Worm (Caenorhabditis elegans) whole organism, L3 larva: ENCODE results near the gene str-231.

ENCODE experiments used
- ZK546.5 ChIP-seq: sonication (generic microtip); optimal IDR thresholded peaks from 2 replicates; lab custom pipeline; 2017; ENCODE audit warnings: missing biosample characterization, missing genetic modification characterization
- aly-2 ChIP-seq: fragments of 150-350 bp; optimal IDR thresholded peaks from 2 replicates; lab custom pipeline; 2014; ENCODE audit warnings: missing biosample characterization, missing genetic modification characterization
- ceh-16 ChIP-seq: sonication (generic microtip); optimal IDR thresholded peaks from 2 replicates; lab custom pipeline; 2017; ENCODE audit warnings: missing biosample characterization, missing genetic modification characterization
- ceh-9 ChIP-seq: sonication (generic microtip); optimal IDR thresholded peaks from 2 replicates; lab custom pipeline; 2018; ENCODE audit warnings: missing biosample characterization, missing genetic modification characterization
- daf-12 ChIP-seq: fragments of 150-350 bp; optimal IDR thresholded peaks from 2 replicates; lab custom pipeline; 2014; ENCODE audit warnings: missing biosample characterization, missing genetic modification reagents, missing genetic modification characterization
- egl-27 ChIP-seq: sonication (generic microtip); optimal IDR thresholded peaks from 4 replicates; lab custom pipeline; 2017; ENCODE audit warnings: missing biosample characterization, missing genetic modification reagents, missing genetic modification characterization
- elt-1 ChIP-seq: fragments of 150-350 bp; optimal IDR thresholded peaks from 2 replicates; lab custom pipeline; 2014; ENCODE audit warnings: missing biosample characterization, missing genetic modification characterization
- elt-2 ChIP-seq: sonication (generic microtip); optimal IDR thresholded peaks from 2 replicates; lab custom pipeline; 2016; ENCODE audit warnings: missing genetic modification reagents, mild to moderate bottlenecking, missing genetic modification characterization, missing compliant biosample characterization
- elt-3 ChIP-seq, 3 experiments: fragments of 150-350 bp in 1 of 3; sonication (generic microtip) in 2 of 3; optimal IDR thresholded peaks; 2 replicates in 2 of 3; 4 replicates in 1 of 3; lab custom pipeline; 2014 to 2017; ENCODE audit warnings: missing biosample characterization in 3 of 3, missing genetic modification characterization in 3 of 3
- eor-1 ChIP-seq, 2 experiments: fragments of 150-350 bp; optimal IDR thresholded peaks; 2 replicates each; lab custom pipeline; 2014 to 2018; ENCODE audit warnings: missing biosample characterization in 2 of 2, missing genetic modification characterization in 2 of 2
- fkh-10 ChIP-seq: sonication (generic microtip); optimal IDR thresholded peaks from 2 replicates; lab custom pipeline; 2017; ENCODE audit warnings: missing biosample characterization, missing genetic modification reagents, missing genetic modification characterization
- fkh-2 ChIP-seq: fragments of 150-350 bp; optimal IDR thresholded peaks from 2 replicates; lab custom pipeline; 2014; ENCODE audit warnings: missing biosample characterization, missing genetic modification reagents, missing genetic modification characterization
- fos-1 ChIP-seq: fragments of 150-350 bp; optimal IDR thresholded peaks from 2 replicates; lab custom pipeline; 2014; ENCODE audit warnings: missing biosample characterization, missing genetic modification characterization
- hmg-11 ChIP-seq: sonication (generic microtip); optimal IDR thresholded peaks from 2 replicates; lab custom pipeline; 2016; ENCODE audit warnings: missing genetic modification characterization, missing compliant biosample characterization
- jun-1 ChIP-seq: fragments of 150-350 bp; optimal IDR thresholded peaks from 2 replicates; lab custom pipeline; 2014; ENCODE audit warnings: missing biosample characterization, missing genetic modification reagents, missing genetic modification characterization
- lin-15B ChIP-seq: fragments of 150-350 bp; optimal IDR thresholded peaks from 2 replicates; lab custom pipeline; 2014; ENCODE audit warnings: missing biosample characterization, missing genetic modification characterization
- lin-39 ChIP-seq: fragments of 150-350 bp; optimal IDR thresholded peaks from 2 replicates; lab custom pipeline; 2018; ENCODE audit warnings: missing biosample characterization, missing genetic modification reagents, missing genetic modification characterization
- lsy-12 ChIP-seq: sonication (generic microtip); optimal IDR thresholded peaks from 2 replicates; lab custom pipeline; 2016; ENCODE audit warnings: mild to moderate bottlenecking, missing genetic modification characterization, missing compliant biosample characterization
- mdl-1 ChIP-seq: fragments of 150-350 bp; optimal IDR thresholded peaks from 2 replicates; lab custom pipeline; 2014; ENCODE audit warnings: missing biosample characterization, missing genetic modification characterization
- mml-1 ChIP-seq: fragments of 150-350 bp; sonication (generic microtip); optimal IDR thresholded peaks from 3 replicates; lab custom pipeline; 2014; ENCODE audit warnings: missing biosample characterization, missing genetic modification characterization
- nfya-1 ChIP-seq: sonication (generic microtip); optimal IDR thresholded peaks from 2 replicates; lab custom pipeline; 2017; ENCODE audit warnings: missing genetic modification characterization, mild to moderate bottlenecking, missing compliant biosample characterization, antibody characterized with exemption, moderate library complexity; ENCODE audit not compliant: insufficient read depth
- nhr-11 ChIP-seq: fragments of 150-350 bp; optimal IDR thresholded peaks from 2 replicates; lab custom pipeline; 2014; ENCODE audit warnings: missing biosample characterization, missing genetic modification characterization
- nhr-12 ChIP-seq: fragments of 150-350 bp; optimal IDR thresholded peaks from 2 replicates; lab custom pipeline; 2014; ENCODE audit warnings: missing biosample characterization, missing genetic modification characterization
- nhr-23 ChIP-seq: fragments of 150-350 bp; optimal IDR thresholded peaks from 2 replicates; lab custom pipeline; 2014; ENCODE audit warnings: missing biosample characterization, missing genetic modification reagents, missing genetic modification characterization
- nhr-237 ChIP-seq: fragments of 150-350 bp; optimal IDR thresholded peaks from 2 replicates; lab custom pipeline; 2014; ENCODE audit warnings: missing biosample characterization, missing genetic modification characterization
- nhr-25 ChIP-seq: sonication (generic microtip); optimal IDR thresholded peaks from 2 replicates; lab custom pipeline; 2017; ENCODE audit warnings: missing biosample characterization, missing genetic modification characterization
- nhr-28 ChIP-seq: fragments of 150-350 bp; optimal IDR thresholded peaks from 2 replicates; lab custom pipeline; 2014; ENCODE audit warnings: missing biosample characterization, missing genetic modification characterization
- nhr-43 ChIP-seq: sonication (generic microtip); optimal IDR thresholded peaks from 2 replicates; lab custom pipeline; 2016; ENCODE audit warnings: mild to moderate bottlenecking, missing genetic modification characterization, missing compliant biosample characterization; ENCODE audit not compliant: poor library complexity, severe bottlenecking
- nhr-67 ChIP-seq: fragments of 150-350 bp; optimal IDR thresholded peaks from 2 replicates; lab custom pipeline; 2014; ENCODE audit warnings: missing biosample characterization, missing genetic modification characterization
- nhr-76 ChIP-seq: fragments of 150-350 bp; sonication (generic microtip); optimal IDR thresholded peaks from 5 replicates; lab custom pipeline; 2014; ENCODE audit warnings: missing biosample characterization, missing genetic modification characterization
- nhr-77 ChIP-seq: fragments of 150-350 bp; optimal IDR thresholded peaks from 2 replicates; lab custom pipeline; 2014; ENCODE audit warnings: missing biosample characterization, missing genetic modification characterization
- pha-4 ChIP-seq: fragments of 150-350 bp; optimal IDR thresholded peaks from 2 replicates; lab custom pipeline; 2014; ENCODE audit warnings: missing biosample characterization, missing genetic modification reagents, missing genetic modification characterization
- tbx-2 ChIP-seq: sonication (generic microtip); optimal IDR thresholded peaks from 2 replicates; lab custom pipeline; 2016; ENCODE audit warnings: mild to moderate bottlenecking, missing genetic modification characterization, missing compliant biosample characterization
- unc-39 ChIP-seq: sonication (generic microtip); optimal IDR thresholded peaks from 4 replicates; lab custom pipeline; 2017; ENCODE audit warnings: missing biosample characterization, missing genetic modification characterization
- unc-62 ChIP-seq: fragments of 150-350 bp; sonication (generic microtip); optimal IDR thresholded peaks from 4 replicates; lab custom pipeline; 2014; ENCODE audit warnings: missing biosample characterization, missing genetic modification reagents, missing genetic modification characterization
- zag-1 ChIP-seq: fragments of 150-350 bp; optimal IDR thresholded peaks from 2 replicates; lab custom pipeline; 2014; ENCODE audit warnings: missing biosample characterization, missing genetic modification characterization
- ztf-11 ChIP-seq: fragments of 150-350 bp; optimal IDR thresholded peaks from 2 replicates; lab custom pipeline; 2014; ENCODE audit warnings: missing biosample characterization, missing genetic modification characterization

Gene str-231

DNA sequence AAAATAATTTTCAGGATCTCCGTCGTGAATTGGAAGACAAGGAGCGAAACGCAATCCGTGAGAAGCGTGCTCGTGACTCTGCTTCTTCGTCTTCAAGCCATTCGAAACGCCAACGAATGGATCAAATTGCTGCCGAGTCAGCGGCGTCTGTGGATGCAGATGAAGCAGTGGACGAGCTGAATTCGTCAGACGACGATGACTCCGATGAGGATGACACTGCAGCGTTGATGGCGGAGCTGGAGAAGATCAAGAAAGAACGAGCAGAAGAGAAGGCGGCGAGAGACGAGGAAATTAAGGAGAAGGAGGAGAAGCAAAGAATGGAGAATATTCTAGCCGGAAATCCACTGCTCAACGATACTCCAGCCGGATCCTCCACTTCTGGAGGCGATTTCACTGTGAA lies 16.2 kb upstream of the str-231 start:
- TF ChIP-seq aly-2 (tag; lab: Kevin White, UChicago) (no peak), mdl-1 (no peak), fkh-2 (no peak)

DNA sequence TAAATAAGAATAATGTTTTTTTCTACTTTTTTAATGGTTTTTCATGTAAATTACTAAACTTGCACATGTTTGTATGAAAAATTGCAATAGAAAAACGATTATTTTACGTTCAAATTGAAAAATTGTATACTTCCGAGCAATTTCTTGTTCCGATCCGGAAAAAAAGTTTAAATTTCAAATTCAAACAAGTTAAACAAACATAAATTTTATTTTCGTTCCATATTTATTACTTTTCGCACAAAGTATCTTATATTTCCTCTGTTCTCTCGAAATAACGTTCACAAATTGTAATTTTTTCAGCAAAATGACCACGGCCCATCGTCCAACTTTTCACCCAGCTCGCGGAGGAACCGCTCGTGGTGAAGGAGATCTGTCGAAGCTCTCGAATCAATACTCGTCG lies 15.6 kb upstream of the str-231 start, which contains the start of gene cwc-15:
cwc-15 (plus strand) TSS at position 301 of the 400 bp plus-strand sequence.
- TF ChIP-seq unc-39 (tag; lab: Kevin White, UChicago) (no peak), nhr-77 (tag; lab: Kevin White, UChicago) (no peak), ceh-9 (tag; lab: Kevin White, UChicago) (no peak), egl-27 (tag; lab: Kevin White, UChicago) (no peak), hmg-11 (tag; lab: Kevin White, UChicago) (no peak), elt-1 (tag; lab: Kevin White, UChicago) (no peak), jun-1 (tag; lab: Kevin White, UChicago) (no peak), elt-3 (tag; optimal IDR thresholded peaks at IDR 0.05; lab: Kevin White, UChicago) (no peak), nhr-12 (tag; lab: Kevin White, UChicago) (no peak), lsy-12 (no peak), daf-12 (tag; lab: Kevin White, UChicago) (no peak), nhr-28 (no peak), fkh-10 (GFP tag; lab: Kevin White, UChicago) (no peak), unc-62 (GFP tag; lab: Kevin White, UChicago) (no peak)

DNA sequence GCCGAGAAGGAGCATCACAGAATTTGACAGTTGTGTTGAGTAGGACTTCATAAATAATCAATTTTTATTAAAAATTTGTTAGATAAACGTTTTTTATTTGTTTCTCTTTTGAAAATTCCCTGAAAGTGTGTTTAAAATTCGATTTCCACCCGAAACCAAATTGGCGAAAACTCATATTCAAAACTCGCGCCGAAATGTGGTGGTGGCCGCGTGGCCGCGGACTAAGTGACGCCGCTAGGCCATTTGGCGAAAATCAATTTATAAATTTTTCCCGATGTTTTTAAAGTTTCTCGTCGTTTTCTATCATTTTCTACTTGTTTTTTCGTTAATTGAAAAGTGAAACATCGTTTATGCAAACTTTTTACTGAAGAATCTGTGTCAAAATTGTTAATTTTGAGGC lies 15.2 kb upstream of the str-231 start:
- no peak for TF ChIP-seq ceh-9 (tag; lab: Kevin White, UChicago)
- peak; percentile 0 for TF ChIP-seq lin-39
- peak; percentile 57 for TF ChIP-seq nhr-43
- TF ChIP-seq nhr-23 (tag; lab: Kevin White, UChicago) = peak; percentile 6
- TF ChIP-seq eor-1 (tag; optimal IDR thresholded peaks at IDR 0.05; lab: Kevin White, UChicago) = no peak
- TF ChIP-seq, all 47 proteins: peak for 3

DNA sequence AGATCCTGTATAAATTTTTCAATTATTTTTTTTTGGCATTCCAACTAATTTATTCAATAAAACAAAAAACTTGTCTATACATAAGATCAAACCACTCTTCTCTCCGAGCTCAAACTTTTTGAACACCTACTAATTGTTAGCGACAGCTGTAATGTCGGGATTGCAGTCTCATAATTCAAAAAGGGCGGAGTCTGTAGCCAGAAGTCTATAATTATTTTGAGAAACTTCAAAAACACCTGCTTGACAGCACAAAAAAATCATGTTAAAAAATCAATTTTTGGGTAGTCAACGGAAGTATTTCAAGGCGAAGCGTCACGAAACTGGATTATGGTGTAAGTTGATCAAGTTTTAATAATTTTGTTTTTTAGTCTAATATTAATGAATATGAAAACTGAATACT lies 12.6 kb upstream of the str-231 start, which contains the start of gene srx-44:
srx-44 (plus strand) TSS at position 301 of the 400 bp plus-strand sequence.
- no peak for TF ChIP-seq nhr-12 (tag; lab: Kevin White, UChicago)
- no peak for TF ChIP-seq tbx-2
- no peak for TF ChIP-seq hmg-11 (tag; lab: Kevin White, UChicago)

DNA sequence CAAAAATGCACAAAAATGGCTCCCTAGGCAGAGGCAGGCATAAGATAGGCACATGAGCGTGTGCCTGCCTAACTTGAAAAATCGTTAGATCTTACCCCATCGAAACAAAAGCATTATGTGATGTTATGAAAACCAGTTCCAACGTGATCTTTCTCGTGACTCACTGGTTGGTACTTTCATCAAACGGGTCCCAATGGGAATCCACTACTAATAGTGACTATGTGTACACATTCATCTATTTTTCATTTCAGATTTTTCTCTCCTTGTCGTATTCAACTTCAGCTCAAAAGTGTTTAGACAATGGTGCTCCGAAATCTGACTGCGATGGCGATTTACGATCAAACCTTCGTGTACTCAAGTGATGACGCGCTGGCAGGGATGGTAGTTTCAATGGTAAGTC lies 10.3 kb upstream of the str-231 start, which contains the start of gene srx-43:
srx-43 (plus strand) TSS at position 301 of the 400 bp plus-strand sequence.
- TF ChIP-seq elt-1 (tag; lab: Kevin White, UChicago) = no peak
- TF ChIP-seq nhr-28 = no peak
- TF ChIP-seq fkh-2 = no peak
- TF ChIP-seq lin-15B = no peak
- no peak for TF ChIP-seq ceh-9 (tag; lab: Kevin White, UChicago)
- TF ChIP-seq egl-27 (tag; lab: Kevin White, UChicago) = no peak
- TF ChIP-seq nhr-12 (tag; lab: Kevin White, UChicago) = no peak
- TF ChIP-seq nfya-1 = no peak
- no peak for TF ChIP-seq nhr-11
- TF ChIP-seq unc-39 (tag; lab: Kevin White, UChicago) = no peak
- no peak for TF ChIP-seq aly-2 (tag; lab: Kevin White, UChicago)
- TF ChIP-seq mml-1 = no peak
- TF ChIP-seq elt-2 = no peak
- no peak for TF ChIP-seq unc-62 (GFP tag; lab: Kevin White, UChicago)
- TF ChIP-seq nhr-237 (tag; lab: Kevin White, UChicago) = no peak
- TF ChIP-seq daf-12 (tag; lab: Kevin White, UChicago) = no peak
- TF ChIP-seq nhr-76 = no peak
- no peak for TF ChIP-seq ZK546.5 (tag; lab: Kevin White, UChicago)

DNA sequence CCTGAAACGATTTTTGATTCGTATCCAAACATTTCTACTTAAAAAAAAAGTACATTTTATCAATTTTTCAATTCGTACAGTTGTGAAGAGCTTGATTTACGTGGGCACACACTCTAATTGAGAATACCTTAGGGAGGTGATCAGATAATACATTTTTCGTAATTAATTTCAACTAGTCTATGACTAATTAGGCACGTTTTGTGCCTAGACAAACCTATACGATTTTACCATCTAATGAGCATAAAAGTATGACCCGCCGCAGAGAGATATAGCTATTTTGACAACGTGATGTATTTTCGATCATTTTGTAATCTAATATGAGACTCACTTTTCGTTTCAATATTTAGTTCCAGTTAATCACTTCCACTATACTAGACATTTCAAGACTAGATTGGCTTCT lies 9.6 kb upstream of the str-231 start:
- TF ChIP-seq nhr-76 = no peak
- TF ChIP-seq nhr-67 (tag; lab: Kevin White, UChicago) = no peak
- no peak for TF ChIP-seq lin-15B
- no peak for TF ChIP-seq ceh-16
- no peak for TF ChIP-seq lsy-12
- no peak for TF ChIP-seq ztf-11 (tag; lab: Kevin White, UChicago)
- TF ChIP-seq fos-1 = no peak
- TF ChIP-seq ceh-9 (tag; lab: Kevin White, UChicago) = no peak
- TF ChIP-seq mml-1 = no peak
- TF ChIP-seq nhr-77 (tag; lab: Kevin White, UChicago) = no peak
- TF ChIP-seq unc-62 (GFP tag; lab: Kevin White, UChicago) = no peak
- no peak for TF ChIP-seq ZK546.5 (tag; lab: Kevin White, UChicago)
- no peak for TF ChIP-seq elt-2
- no peak for TF ChIP-seq tbx-2
- TF ChIP-seq pha-4 (tag; lab: Kevin White, UChicago) = no peak
- TF ChIP-seq nhr-28 = no peak
- TF ChIP-seq zag-1 (tag; lab: Kevin White, UChicago) = no peak
- no peak for TF ChIP-seq nhr-25 (tag; lab: Kevin White, UChicago)
